ENCODE assay signal across 2 fruit fly cellular contexts in the genomic region with DNA sequence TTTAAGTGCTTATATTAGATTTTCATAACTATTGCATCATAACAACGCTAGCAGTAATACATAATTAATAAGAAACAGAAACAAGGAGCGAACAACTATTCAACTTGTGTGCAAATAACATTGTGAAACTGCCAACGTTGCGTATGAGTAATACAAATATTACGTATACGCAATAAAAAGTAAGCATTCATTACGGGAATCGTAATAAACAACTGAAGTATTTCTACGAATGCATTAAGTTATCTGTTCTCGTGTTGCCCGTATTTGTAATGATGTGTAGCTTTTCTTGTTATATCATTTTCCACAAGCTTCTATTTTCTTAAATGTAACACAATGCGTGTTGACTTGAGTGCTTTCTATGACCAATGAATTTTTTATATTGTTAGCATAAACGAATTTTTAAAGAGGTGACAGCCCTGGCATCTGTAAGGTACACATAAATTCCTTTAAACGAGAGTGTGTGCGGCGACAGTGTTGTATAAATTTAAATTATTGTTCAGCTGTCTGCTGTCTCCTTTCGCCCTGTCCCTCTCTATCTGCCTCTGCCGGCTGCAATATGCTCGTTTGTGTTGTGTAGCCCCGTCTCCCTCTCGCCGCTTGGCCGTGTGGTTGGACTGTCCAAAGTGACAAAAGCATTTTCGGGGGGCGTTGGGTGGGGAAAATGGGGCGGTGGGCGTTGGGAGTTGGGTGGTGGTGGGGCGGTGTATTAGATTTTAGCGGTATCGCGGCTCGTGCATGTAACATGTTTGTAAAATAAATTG.
A peak's percentile ranks its signal among the peaks of the same experiment; 100 is the strongest.
TF ChIP-seq lines count a peak whose summit lies in the region.

No protein-coding gene starts in this region.

TF ChIP-seq in whole organism, embryonic, 481 proteins besides CTCF, POLR2A, EP300 and RAD21 (continued from another document and continues in another):
- TF ChIP-seq ssp (GFP tag; IDR thresholded peaks at IDR 0.05; lab: Robert Waterston, UW) (no peak), CG12744 (GFP tag; optimal IDR thresholded peaks at IDR 0.05; lab: Kevin White, UChicago) (no peak), tio (GFP tag; optimal IDR thresholded peaks at IDR 0.05; lab: Kevin White, UChicago) (peak; percentile 23), cas (GFP tag; IDR thresholded peaks at IDR 0.05; lab: Robert Waterston, UW) (no peak), CG15514 (GFP tag; optimal IDR thresholded peaks at IDR 0.05; lab: Kevin White, UChicago) (no peak), CG16779 (GFP tag; IDR thresholded peaks at IDR 0.05; lab: Robert Waterston, UW) (no peak), gt (GFP tag; IDR thresholded peaks at IDR 0.05; lab: Robert Waterston, UW) (no peak), CG7372 (GFP tag; IDR thresholded peaks at IDR 0.05; lab: Robert Waterston, UW) (peak; percentile 85), CG4328 (GFP tag; optimal IDR thresholded peaks at IDR 0.05; lab: Kevin White, UChicago) (no peak), PHDP (tag; optimal IDR thresholded peaks at IDR 0.05; lab: Kevin White, UChicago) (no peak), CG15011 (GFP tag; optimal IDR thresholded peaks at IDR 0.05; lab: Kevin White, UChicago) (no peak), MESR4 (GFP tag; optimal IDR thresholded peaks at IDR 0.05; lab: Kevin White, UChicago) (no peak), sim (GFP tag; IDR thresholded peaks at IDR 0.05; lab: Robert Waterston, UW) (no peak), Rfx (GFP tag; IDR thresholded peaks at IDR 0.05; lab: Robert Waterston, UW) (0 out of 2 replicates have a peak, but pooled peaks have one; percentile 11), bsh (GFP tag; optimal IDR thresholded peaks at IDR 0.05; lab: Kevin White, UChicago) (no peak), NFAT (GFP tag; IDR thresholded peaks at IDR 0.05; lab: Robert Waterston, UW) (no peak), pnt (GFP tag; optimal IDR thresholded peaks at IDR 0.05; lab: Kevin White, UChicago) (no peak), lab (GFP tag; optimal IDR thresholded peaks at IDR 0.05; lab: Kevin White, UChicago) (no peak), CG1832 (GFP tag; optimal IDR thresholded peaks at IDR 0.05; lab: Kevin White, UChicago) (no peak), Nf-YB (GFP tag; optimal IDR thresholded peaks at IDR 0.05; lab: Kevin White, UChicago) (no peak), CG10431 (GFP tag; optimal IDR thresholded peaks at IDR 0.05; lab: Kevin White, UChicago) (no peak), CG12299 (tag; optimal IDR thresholded peaks at IDR 0.05; lab: Kevin White, UChicago) (no peak), CG14860 (GFP tag; IDR thresholded peaks at IDR 0.05; lab: Robert Waterston, UW; ENCODE audit: partially characterized antibody) (no peak), CG6654 (GFP tag; optimal IDR thresholded peaks at IDR 0.05; lab: Kevin White, UChicago) (no peak), sob (GFP tag; IDR thresholded peaks at IDR 0.05; lab: Robert Waterston, UW) (no peak), yki (optimal IDR thresholded peaks at IDR 0.05; lab: Kevin White, UChicago) (no peak), Ets65A (GFP tag; lab: Kevin White, UChicago) (peak; percentile 71), CG42726 (GFP tag; IDR thresholded peaks at IDR 0.05; lab: Robert Waterston, UW; ENCODE audit: partially characterized antibody) (0 out of 2 replicates have a peak, but pooled peaks have one; percentile 31), CG13624 (GFP tag; optimal IDR thresholded peaks at IDR 0.05; lab: Kevin White, UChicago) (no peak), so (GFP tag; IDR thresholded peaks at IDR 0.05; lab: Robert Waterston, UW) (peak; percentile 57; the same call in 1 of the 3 replicates), eyg (GFP tag; optimal IDR thresholded peaks at IDR 0.05; lab: Kevin White, UChicago) (no peak), CG17385 (GFP tag; optimal IDR thresholded peaks at IDR 0.05; lab: Kevin White, UChicago) (no peak), CG11696 (GFP tag; IDR thresholded peaks at IDR 0.05; lab: Robert Waterston, UW) (no peak), CG3407 (GFP tag; optimal IDR thresholded peaks at IDR 0.05; lab: Kevin White, UChicago) (no peak), Vsx1 (GFP tag; optimal IDR thresholded peaks at IDR 0.05; lab: Kevin White, UChicago) (no peak), rib (GFP tag; IDR thresholded peaks at IDR 0.05; lab: Robert Waterston, UW) (peak; percentile 18; the same call in 1 of the 2 replicates), fd102C (GFP tag; optimal IDR thresholded peaks at IDR 0.05; lab: Kevin White, UChicago) (no peak), CG2199 (GFP tag; IDR thresholded peaks at IDR 0.05; lab: Robert Waterston, UW) (peak; percentile 74; the same call in 1 of the 3 replicates), CG12769 (tag; optimal IDR thresholded peaks at IDR 0.05; lab: Kevin White, UChicago) (peak; percentile 66), CG17361 (GFP tag; IDR thresholded peaks at IDR 0.05; lab: Robert Waterston, UW) (no peak), psq (GFP tag; optimal IDR thresholded peaks at IDR 0.05; lab: Kevin White, UChicago) (no peak), C15 (GFP tag; IDR thresholded peaks at IDR 0.05; lab: Robert Waterston, UW) (no peak), CG6791 (GFP tag; IDR thresholded peaks at IDR 0.05; lab: Robert Waterston, UW; ENCODE audit: partially characterized antibody) (0 out of 3 replicates have a peak, but pooled peaks have one; percentile 48), CG4617 (GFP tag; optimal IDR thresholded peaks at IDR 0.05; lab: Kevin White, UChicago; ENCODE audit: borderline replicate concordance) (no peak), Optix (GFP tag; IDR thresholded peaks at IDR 0.05; lab: Robert Waterston, UW) (no peak), az2 (GFP tag; optimal IDR thresholded peaks at IDR 0.05; lab: Kevin White, UChicago) (peak; percentile 13), chif (GFP tag; optimal IDR thresholded peaks at IDR 0.05; lab: Kevin White, UChicago) (peak in 1 of 2 experiments; percentile 4), BtbVII (GFP tag; optimal IDR thresholded peaks at IDR 0.05; lab: Kevin White, UChicago) (no peak), CG14965 (GFP tag; optimal IDR thresholded peaks at IDR 0.05; lab: Kevin White, UChicago; ENCODE audit: borderline replicate concordance) (no peak), CrebB (tag; optimal IDR thresholded peaks at IDR 0.05; lab: Kevin White, UChicago) (no peak), CG17912 (GFP tag; optimal IDR thresholded peaks at IDR 0.05; lab: Kevin White, UChicago) (no peak), Atf-2 (GFP tag; optimal IDR thresholded peaks at IDR 0.05; lab: Kevin White, UChicago) (no peak), CG1603 (tag; optimal IDR thresholded peaks at IDR 0.05; lab: Kevin White, UChicago) (no peak), MBD-R2 (GFP tag; IDR thresholded peaks at IDR 0.05; lab: Robert Waterston, UW) (no peak), Doc3 (GFP tag; IDR thresholded peaks at IDR 0.05; lab: Robert Waterston, UW; ENCODE audit: partially characterized antibody) (no peak), schlank (tag; optimal IDR thresholded peaks at IDR 0.05; lab: Kevin White, UChicago) (no peak), CG8290 (GFP tag; optimal IDR thresholded peaks at IDR 0.05; lab: Kevin White, UChicago) (no peak), CG8290 (tag; optimal IDR thresholded peaks at IDR 0.05; lab: Kevin White, UChicago) (peak in 1 of 2 experiments; percentile 55), crol (GFP tag; IDR thresholded peaks at IDR 0.05; lab: Robert Waterston, UW) (peak; percentile 97), Kr (GFP tag; optimal IDR thresholded peaks at IDR 0.05; lab: Kevin White, UChicago) (peak; percentile 20), luna (GFP tag; optimal IDR thresholded peaks at IDR 0.05; lab: Kevin White, UChicago) (no peak), CG2889 (GFP tag; IDR thresholded peaks at IDR 0.05; lab: Robert Waterston, UW) (no peak)

TF ChIP-seq in whole organism, prepupa, 60 proteins besides CTCF, POLR2A, EP300 and RAD21 (continued from another document):
- no peak for TF ChIP-seq dsx (GFP tag; optimal IDR thresholded peaks at IDR 0.05; lab: Kevin White, UChicago; ENCODE audit: poor library complexity, severe bottlenecking)
